Worm (Caenorhabditis elegans): Measurements from ENCODE around the gene Y34B4A.7.

Y34B4A.7 gene

DNA sequence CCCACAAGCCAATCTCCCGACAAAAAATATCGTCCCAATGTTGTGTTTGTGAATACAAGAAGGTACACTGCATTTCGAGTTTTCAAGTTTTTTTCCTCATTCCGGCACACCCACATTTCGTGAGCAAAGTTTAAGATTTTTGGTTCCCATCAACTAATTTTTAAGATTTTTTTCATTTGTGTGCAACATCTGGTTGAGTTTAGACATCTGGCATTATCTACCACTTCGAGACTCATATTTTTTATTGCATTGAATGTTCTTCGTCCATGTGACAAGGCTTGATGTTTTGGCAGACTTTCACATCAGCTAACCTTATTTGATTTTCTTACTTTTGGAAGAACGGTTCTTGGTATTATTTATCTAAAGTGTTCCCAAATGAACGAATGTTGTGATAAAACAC lies 16.3 kb downstream of the Y34B4A.7 start:
- TF ChIP-seq elt-3 (tag; optimal IDR thresholded peaks at IDR 0.05) (no peak), ceh-82 (tag; optimal IDR thresholded peaks at IDR 0.05) (no peak), zag-1 (tag; optimal IDR thresholded peaks at IDR 0.05) (no peak)

ce11 chrX:5262033-5262432 lies 17.9 kb downstream of the Y34B4A.7 start:
- TF ChIP-seq crh-2 (tag; optimal IDR thresholded peaks at IDR 0.05): peak; percentile 25
- peak; percentile 12 for TF ChIP-seq sma-9 (GFP tag; optimal IDR thresholded peaks at IDR 0.05)
- TF ChIP-seq sma-9 (tag; optimal IDR thresholded peaks at IDR 0.05): no peak
- TF ChIP-seq fos-1 (tag; optimal IDR thresholded peaks at IDR 0.05): peak; percentile 62
- TF ChIP-seq snpc-4 (tag; optimal IDR thresholded peaks at IDR 0.05): no peak
- no peak for TF ChIP-seq ceh-16 (tag; optimal IDR thresholded peaks at IDR 0.05)

DNA sequence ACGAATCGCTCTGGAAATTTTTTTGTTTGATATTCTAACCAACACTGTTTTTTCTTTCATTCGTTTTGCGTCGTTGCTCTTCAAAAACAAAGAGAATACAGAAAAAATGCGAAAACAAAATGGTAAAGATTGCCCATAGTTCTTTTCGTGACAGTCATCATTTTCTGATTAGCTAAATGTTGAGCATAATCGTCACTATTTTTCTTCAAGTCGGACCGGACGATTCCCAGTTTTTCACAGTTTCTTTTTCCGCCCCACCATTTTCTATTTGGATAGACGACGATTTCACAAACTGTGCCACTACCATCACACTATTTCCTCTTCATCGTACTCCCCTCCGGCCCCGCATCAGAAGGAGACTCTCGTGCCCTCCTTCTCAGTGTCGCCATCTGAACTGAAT lies 19.4 kb downstream of the Y34B4A.7 start:
- TF ChIP-seq nhr-237 (tag; optimal IDR thresholded peaks at IDR 0.05) (no peak), gmeb-1 (tag; optimal IDR thresholded peaks at IDR 0.05) (no peak), sma-9 (GFP tag; optimal IDR thresholded peaks at IDR 0.05) (no peak), sma-9 (tag; optimal IDR thresholded peaks at IDR 0.05) (no peak), nhr-129 (tag; optimal IDR thresholded peaks at IDR 0.05) (no peak), aly-2 (tag; optimal IDR thresholded peaks at IDR 0.05) (no peak), dmd-4 (tag; optimal IDR thresholded peaks at IDR 0.05) (no peak), nhr-6 (tag; optimal IDR thresholded peaks at IDR 0.05) (no peak), fos-1 (tag; optimal IDR thresholded peaks at IDR 0.05) (no peak), F13H6.1 (tag; optimal IDR thresholded peaks at IDR 0.05) (no peak), snpc-4 (tag; optimal IDR thresholded peaks at IDR 0.05) (no peak), ztf-4 (tag; optimal IDR thresholded peaks at IDR 0.05) (no peak), ceh-82 (tag; optimal IDR thresholded peaks at IDR 0.05) (no peak), nhr-11 (tag; optimal IDR thresholded peaks at IDR 0.05) (no peak), unc-55 (GFP tag; optimal IDR thresholded peaks at IDR 0.05) (no peak), elt-1 (tag; optimal IDR thresholded peaks at IDR 0.05) (no peak), lin-11 (tag; optimal IDR thresholded peaks at IDR 0.05) (no peak), unc-62 (GFP tag; optimal IDR thresholded peaks at IDR 0.05) (no peak)

ce11 chrX:5264026-5264425 lies 19.9 kb downstream of the Y34B4A.7 start, which contains the start of gene Y34B4A.4:
Gene Y34B4A.4, plus strand, starts transcription at chrX:5264326.
- TF ChIP-seq ztf-11 (tag; optimal IDR thresholded peaks at IDR 0.05): no peak
- no peak for TF ChIP-seq unc-62 (GFP tag; optimal IDR thresholded peaks at IDR 0.05)
- TF ChIP-seq ztf-4 (tag; optimal IDR thresholded peaks at IDR 0.05): no peak
- no peak for TF ChIP-seq C34F6.9 (tag; optimal IDR thresholded peaks at IDR 0.05)
- TF ChIP-seq zag-1 (tag; optimal IDR thresholded peaks at IDR 0.05): no peak
- TF ChIP-seq sma-9 (GFP tag; optimal IDR thresholded peaks at IDR 0.05): no peak
- TF ChIP-seq sma-9 (tag; optimal IDR thresholded peaks at IDR 0.05): no peak
- no peak for TF ChIP-seq peb-1 (tag; optimal IDR thresholded peaks at IDR 0.05)
- TF ChIP-seq mbf-1 (tag; optimal IDR thresholded peaks at IDR 0.05): no peak
- TF ChIP-seq unc-55 (GFP tag; optimal IDR thresholded peaks at IDR 0.05): no peak
- TF ChIP-seq sma-3 (GFP tag; optimal IDR thresholded peaks at IDR 0.05): no peak
- no peak for TF ChIP-seq Y55F3AM.14 (GFP tag; optimal IDR thresholded peaks at IDR 0.05)
- TF ChIP-seq nhr-10 (tag; optimal IDR thresholded peaks at IDR 0.05): no peak
- no peak for TF ChIP-seq nhr-25 (tag; optimal IDR thresholded peaks at IDR 0.05)
- TF ChIP-seq ceh-16 (tag; optimal IDR thresholded peaks at IDR 0.05): no peak
- TF ChIP-seq ceh-82 (tag; optimal IDR thresholded peaks at IDR 0.05): no peak
- no peak for TF ChIP-seq elt-1 (tag; optimal IDR thresholded peaks at IDR 0.05)

DNA sequence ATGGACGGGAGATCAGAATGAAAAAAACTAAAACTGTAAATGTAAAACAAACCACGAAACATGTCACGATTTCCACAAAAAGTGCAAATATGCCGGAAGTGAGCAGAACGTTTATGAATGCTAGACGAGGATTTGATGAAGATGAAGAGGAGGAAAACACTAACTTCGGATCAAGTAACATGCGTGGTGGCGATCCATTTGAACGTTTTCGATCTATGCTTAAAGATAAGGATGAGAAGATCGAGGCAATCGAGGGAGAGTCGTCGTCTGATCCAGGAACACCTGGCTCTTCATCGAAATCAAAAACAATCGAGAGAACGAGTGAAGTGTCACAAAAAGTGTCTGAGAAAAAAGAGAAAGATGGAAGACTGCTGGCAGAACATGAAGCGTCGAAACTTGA lies 21.2 kb downstream of the Y34B4A.7 start:
- TF ChIP-seq sem-4 (tag; optimal IDR thresholded peaks at IDR 0.05): no peak
- no peak for TF ChIP-seq nhr-6 (tag; optimal IDR thresholded peaks at IDR 0.05)
- no peak for TF ChIP-seq nhr-12 (tag; optimal IDR thresholded peaks at IDR 0.05)
- TF ChIP-seq nhr-77 (tag; optimal IDR thresholded peaks at IDR 0.05): no peak
- TF ChIP-seq snpc-4 (tag; optimal IDR thresholded peaks at IDR 0.05): no peak
- no peak for TF ChIP-seq ztf-11 (tag; optimal IDR thresholded peaks at IDR 0.05)

- no peak for TF ChIP-seq gmeb-1 (tag; optimal IDR thresholded peaks at IDR 0.05)
- TF ChIP-seq fos-1 (tag; optimal IDR thresholded peaks at IDR 0.05): peak; percentile 18
Measured at ce11 chrX:5268062-5268461, 23.9 kb downstream of the Y34B4A.7 start.
